Fruit fly (Drosophila melanogaster): ENCODE data around the gene CG45080.

CG45080 gene

DNA sequence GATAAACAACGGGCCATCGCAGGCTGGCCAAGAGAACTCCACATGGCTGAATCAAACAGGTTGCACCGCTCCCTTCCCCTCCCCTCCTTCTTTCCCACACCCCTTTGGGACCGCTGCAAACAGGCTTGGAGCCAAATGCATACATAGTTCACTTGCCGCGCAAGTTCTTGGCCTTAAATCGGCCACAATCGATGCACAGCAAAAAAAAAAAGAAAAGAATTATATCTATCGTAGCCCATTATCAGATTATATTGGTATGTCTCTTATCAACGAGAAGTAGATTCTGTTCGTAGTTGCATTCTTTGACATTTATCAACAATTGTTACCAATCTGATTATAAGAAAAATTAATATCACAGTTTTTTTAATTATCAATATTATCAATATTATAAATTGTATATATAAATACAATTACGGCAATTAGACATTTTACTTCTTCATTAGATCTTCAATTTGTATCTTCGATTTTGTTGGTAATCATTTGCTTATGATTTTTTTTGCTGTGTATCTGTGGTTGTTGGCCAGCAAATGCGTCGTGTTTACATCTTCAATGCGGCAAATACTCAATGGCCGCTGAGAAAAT lies 13.7 kb downstream of the CG45080 start (continued):
- no peak for TF ChIP-seq CG12299 (tag; optimal IDR thresholded peaks at IDR 0.05)
- peak in 1 of 2 experiments; percentile 81 for TF ChIP-seq bsh (GFP tag; optimal IDR thresholded peaks at IDR 0.05)
- TF ChIP-seq CG1233 (GFP tag; optimal IDR thresholded peaks at IDR 0.05): peak; percentile 28
- peak; percentile 9 for TF ChIP-seq CG5245 (GFP tag; optimal IDR thresholded peaks at IDR 0.05)
- peak; percentile 86 for TF ChIP-seq CG10979 (tag; optimal IDR thresholded peaks at IDR 0.05)
- peak; percentile 52 for TF ChIP-seq Spps (tag; optimal IDR thresholded peaks at IDR 0.05)
- TF ChIP-seq CG14014 (GFP tag; IDR thresholded peaks at IDR 0.05): no peak
- TF ChIP-seq HLHmδ (GFP tag; optimal IDR thresholded peaks at IDR 0.05): no peak
- TF ChIP-seq CG17186 (GFP tag; optimal IDR thresholded peaks at IDR 0.05): no peak
- peak; percentile 14 for TF ChIP-seq tio (GFP tag; optimal IDR thresholded peaks at IDR 0.05)
- TF ChIP-seq Xbp1 (GFP tag; optimal IDR thresholded peaks at IDR 0.05): peak; percentile 45
- TF ChIP-seq Nf-YA (GFP tag; IDR thresholded peaks at IDR 0.05): no peak
- TF ChIP-seq NK7.1 (GFP tag; optimal IDR thresholded peaks at IDR 0.05): no peak
- TF ChIP-seq CG18262 (tag; optimal IDR thresholded peaks at IDR 0.05): peak; percentile 85
- peak; percentile 68 for TF ChIP-seq dmrt99B (tag; optimal IDR thresholded peaks at IDR 0.05)
- peak; percentile 68 for TF ChIP-seq CG17829 (tag; optimal IDR thresholded peaks at IDR 0.05)
- no peak for TF ChIP-seq CG31388 (GFP tag; optimal IDR thresholded peaks at IDR 0.05)
- TF ChIP-seq unc-4 (GFP tag; IDR thresholded peaks at IDR 0.05; ENCODE audit: partially characterized antibody): no peak
- no peak for TF ChIP-seq wdn (GFP tag; IDR thresholded peaks at IDR 0.05)
- TF ChIP-seq Usf (GFP tag; optimal IDR thresholded peaks at IDR 0.05): no peak
- no peak for TF ChIP-seq CG10543 (GFP tag; optimal IDR thresholded peaks at IDR 0.05)
- no peak for TF ChIP-seq CG3838 (GFP tag; optimal IDR thresholded peaks at IDR 0.05)
- no peak for TF ChIP-seq jing (GFP tag; optimal IDR thresholded peaks at IDR 0.05)
- TF ChIP-seq CG7839 (tag; optimal IDR thresholded peaks at IDR 0.05): peak; percentile 64
- TF ChIP-seq Optix (GFP tag; IDR thresholded peaks at IDR 0.05): no peak
- no peak for TF ChIP-seq CG34376 (GFP tag; optimal IDR thresholded peaks at IDR 0.05)
- peak; percentile 60 for TF ChIP-seq CG33557 (GFP tag; optimal IDR thresholded peaks at IDR 0.05)
- TF ChIP-seq gfzf (GFP tag; optimal IDR thresholded peaks at IDR 0.05): no peak
- no peak for TF ChIP-seq CG11696 (GFP tag; IDR thresholded peaks at IDR 0.05)
- TF ChIP-seq Gug (GFP tag; IDR thresholded peaks at IDR 0.05): no peak
- TF ChIP-seq pho (GFP tag; optimal IDR thresholded peaks at IDR 0.05): no peak
- TF ChIP-seq CG10209 (GFP tag; optimal IDR thresholded peaks at IDR 0.05): peak; percentile 33
- no peak for TF ChIP-seq Doc3 (GFP tag; IDR thresholded peaks at IDR 0.05; ENCODE audit: partially characterized antibody)
- no peak for TF ChIP-seq TFAM (GFP tag; optimal IDR thresholded peaks at IDR 0.05)
- TF ChIP-seq CG3065 (GFP tag; optimal IDR thresholded peaks at IDR 0.05): no peak
- no peak for TF ChIP-seq ftz-f1 (GFP tag; optimal IDR thresholded peaks at IDR 0.05)
- no peak for TF ChIP-seq cg (GFP tag; optimal IDR thresholded peaks at IDR 0.05)
- no peak for TF ChIP-seq prd (optimal IDR thresholded peaks at IDR 0.05)
- peak; percentile 18; the same call in 1 of the 3 replicates for TF ChIP-seq prd (GFP tag; IDR thresholded peaks at IDR 0.05)
- TF ChIP-seq org-1 (GFP tag; optimal IDR thresholded peaks at IDR 0.05): peak; percentile 27
- TF ChIP-seq CG4424 (GFP tag; optimal IDR thresholded peaks at IDR 0.05): peak; percentile 69
- peak; percentile 39; the same call in 1 of the 2 replicates for TF ChIP-seq Drgx (GFP tag; IDR thresholded peaks at IDR 0.05)
- peak; percentile 30 for TF ChIP-seq CG1602 (GFP tag; optimal IDR thresholded peaks at IDR 0.05)
- no peak for TF ChIP-seq BtbVII (GFP tag; optimal IDR thresholded peaks at IDR 0.05)
- TF ChIP-seq ewg (GFP tag; optimal IDR thresholded peaks at IDR 0.05): peak; percentile 16
- TF ChIP-seq CG14965 (GFP tag; optimal IDR thresholded peaks at IDR 0.05; ENCODE audit: borderline replicate concordance): no peak
- TF ChIP-seq ssp (GFP tag; IDR thresholded peaks at IDR 0.05): no peak
- TF ChIP-seq CG14667 (GFP tag; IDR thresholded peaks at IDR 0.05): no peak
- peak; percentile 31 for TF ChIP-seq Lhr (GFP tag; optimal IDR thresholded peaks at IDR 0.05)
- peak; percentile 14 for TF ChIP-seq CG18619 (GFP tag; optimal IDR thresholded peaks at IDR 0.05)
